Fruit fly (Drosophila melanogaster): ENCODE data around the gene CG15822.

The CG15822 gene

dm6 chr3L:2115524-2116245 is 48.0 kb downstream of the CG15822 start, which contains the start of gene sls (continued):
- peak; percentile 88 for TF ChIP-seq Meics (GFP tag; optimal IDR thresholded peaks at IDR 0.05)
- peak; percentile 94 for TF ChIP-seq CG7786 (GFP tag; optimal IDR thresholded peaks at IDR 0.05)
- TF ChIP-seq ro (GFP tag; IDR thresholded peaks at IDR 0.05): 0 out of 2 replicates have a peak, but pooled peaks have one; percentile 19
- TF ChIP-seq BEAF-32 (GFP tag; optimal IDR thresholded peaks at IDR 0.05): no peak
- TF ChIP-seq sens (GFP tag): peak; percentile 99
- TF ChIP-seq luna (GFP tag; optimal IDR thresholded peaks at IDR 0.05): no peak
- TF ChIP-seq CG34422 (GFP tag; IDR thresholded peaks at IDR 0.05): peak; percentile 94
- TF ChIP-seq pzg (GFP tag; optimal IDR thresholded peaks at IDR 0.05): no peak
- peak; percentile 36 for TF ChIP-seq CG10565 (GFP tag; optimal IDR thresholded peaks at IDR 0.05)
- no peak for TF ChIP-seq knrl (GFP tag; IDR thresholded peaks at IDR 0.05; ENCODE audit: partially characterized antibody)
- no peak for TF ChIP-seq Lpt (GFP tag; optimal IDR thresholded peaks at IDR 0.05)
- peak; percentile 83 for TF ChIP-seq CG2202 (tag; optimal IDR thresholded peaks at IDR 0.05)
- peak; percentile 83 for TF ChIP-seq HmgD (GFP tag; optimal IDR thresholded peaks at IDR 0.05)
- peak; percentile 91 for TF ChIP-seq CG4730 (GFP tag; IDR thresholded peaks at IDR 0.05)
- peak; percentile 99 for TF ChIP-seq Med (GFP tag)
- no peak for TF ChIP-seq tll (GFP tag; optimal IDR thresholded peaks at IDR 0.05)
- peak; percentile 67; the same call in 1 of the 2 replicates for TF ChIP-seq CG10959 (GFP tag; IDR thresholded peaks at IDR 0.05)
- TF ChIP-seq Ets97D (GFP tag; optimal IDR thresholded peaks at IDR 0.05): peak; percentile 72
- TF ChIP-seq CG17568 (GFP tag; optimal IDR thresholded peaks at IDR 0.05): peak; percentile 80
- TF ChIP-seq gfzf (GFP tag; optimal IDR thresholded peaks at IDR 0.05): no peak
- peak; percentile 84 for TF ChIP-seq pum (GFP tag; optimal IDR thresholded peaks at IDR 0.05)
- peak; percentile 60; the same call in 1 of the 2 replicates for TF ChIP-seq Lim3 (GFP tag; IDR thresholded peaks at IDR 0.05)
- TF ChIP-seq Awh (GFP tag; IDR thresholded peaks at IDR 0.05): peak; percentile 90
- TF ChIP-seq sens-2 (GFP tag; IDR thresholded peaks at IDR 0.05): peak; percentile 89
- TF ChIP-seq CG7745 (tag; optimal IDR thresholded peaks at IDR 0.05): peak; percentile 32
- peak; percentile 34 for TF ChIP-seq p53 (GFP tag; optimal IDR thresholded peaks at IDR 0.05)
- peak; percentile 80 for TF ChIP-seq CG31224 (GFP tag; IDR thresholded peaks at IDR 0.05)
- TF ChIP-seq ac (GFP tag; optimal IDR thresholded peaks at IDR 0.05): no peak
- peak; percentile 82 to 84 for TF ChIP-seq Pdp1 (GFP tag; optimal IDR thresholded peaks at IDR 0.05)
- peak; percentile 87 for TF ChIP-seq CG6272 (GFP tag; IDR thresholded peaks at IDR 0.05)
- peak; percentile 92 for TF ChIP-seq CG9817 (tag; optimal IDR thresholded peaks at IDR 0.05)
- TF ChIP-seq Oli (tag; optimal IDR thresholded peaks at IDR 0.05): peak; percentile 93
- no peak for TF ChIP-seq pita (GFP tag; optimal IDR thresholded peaks at IDR 0.05)
- TF ChIP-seq CG10321 (GFP tag; IDR thresholded peaks at IDR 0.05): peak; percentile 68
- TF ChIP-seq MBD-R2 (GFP tag; IDR thresholded peaks at IDR 0.05): peak; percentile 65
- peak; percentile 96 for TF ChIP-seq ci (GFP tag; IDR thresholded peaks at IDR 0.05)
- TF ChIP-seq Drgx (GFP tag; IDR thresholded peaks at IDR 0.05): peak; percentile 95
- TF ChIP-seq ems (GFP tag; optimal IDR thresholded peaks at IDR 0.05): peak; percentile 80
- peak in 1 of 2 experiments; percentile 50 for TF ChIP-seq insv (GFP tag; optimal IDR thresholded peaks at IDR 0.05)
- TF ChIP-seq Mad (GFP tag; optimal IDR thresholded peaks at IDR 0.05): peak; percentile 89
- no peak for TF ChIP-seq hb (GFP tag; IDR thresholded peaks at IDR 0.05; ENCODE audit: partially characterized antibody)
- TF ChIP-seq Nf-YB (GFP tag; optimal IDR thresholded peaks at IDR 0.05): peak; percentile 76
- TF ChIP-seq Doc3 (GFP tag; IDR thresholded peaks at IDR 0.05; ENCODE audit: partially characterized antibody): no peak
- peak; percentile 86 for TF ChIP-seq CG8388 (GFP tag; optimal IDR thresholded peaks at IDR 0.05)
- peak; percentile 83 for TF ChIP-seq ap (GFP tag; IDR thresholded peaks at IDR 0.05)
- peak; percentile 87 for TF ChIP-seq CG11456 (GFP tag; IDR thresholded peaks at IDR 0.05)
- no peak for TF ChIP-seq lov (optimal IDR thresholded peaks at IDR 0.05)
- peak; percentile 91 for TF ChIP-seq lov (GFP tag; IDR thresholded peaks at IDR 0.05)
- TF ChIP-seq Dad (GFP tag; optimal IDR thresholded peaks at IDR 0.05): peak; percentile 66
- TF ChIP-seq HHEX (GFP tag; optimal IDR thresholded peaks at IDR 0.05): peak; percentile 88

Measured in whole organism, embryonic.